Fruit fly (Drosophila melanogaster) whole organism, embryonic: ENCODE measurements around the gene CG3349.

Experiments
- Adf1 ChIP-seq: fragments of 200-800 bp; sonication (Bioruptor generic); IDR thresholded peaks from 2 replicates; pipeline ENCODE4 v1.3.6; 2022; ENCODE audit warnings: missing biosample characterization, missing genetic modification characterization
- CG4730 ChIP-seq: fragments of 200-800 bp; sonication (Bioruptor generic); IDR thresholded peaks from 2 replicates; pipeline ENCODE4 v1.3.6; 2022; ENCODE audit warnings: missing biosample characterization, missing genetic modification characterization
- CG6791 ChIP-seq: fragments of 200-800 bp; sonication (Bioruptor generic); IDR thresholded peaks from 3 replicates; pipeline ENCODE4 v1.3.6; 2022; ENCODE audit warnings: missing biosample characterization, missing genetic modification characterization; ENCODE audit not compliant: partially characterized antibody
- Myb ChIP-seq: fragments of 200-800 bp; sonication (Bioruptor generic); optimal IDR thresholded peaks from 2 replicates; lab custom pipeline; 2016; ENCODE audit warnings: missing biosample characterization, missing genetic modification characterization
- bsh ChIP-seq, 2 experiments: fragments of 200-800 bp; sonication (Bioruptor generic); optimal IDR thresholded peaks; 2 replicates each; lab custom pipeline; 2017 to 2018; ENCODE audit warnings: mild to moderate bottlenecking in 2 of 2, missing biosample characterization in 2 of 2, missing genetic modification characterization in 2 of 2, moderate library complexity in 1 of 2
- crc ChIP-seq: fragments of 200-800 bp; sonication (Bioruptor generic); optimal IDR thresholded peaks from 2 replicates; lab custom pipeline; 2016; ENCODE audit warnings: missing biosample characterization, missing genetic modification characterization
- dmrt11E ChIP-seq: fragments of 200-800 bp; sonication (Bioruptor generic); optimal IDR thresholded peaks from 3 replicates; lab custom pipeline; 2018; ENCODE audit warnings: missing biosample characterization, mild to moderate bottlenecking, missing genetic modification characterization, moderate library complexity
- gfzf ChIP-seq: fragments of 200-800 bp; sonication (Bioruptor generic); optimal IDR thresholded peaks from 2 replicates; lab custom pipeline; 2016; ENCODE audit warnings: missing biosample characterization, mild to moderate bottlenecking, missing genetic modification characterization, moderate library complexity
- sim ChIP-seq: fragments of 200-800 bp; sonication (Bioruptor generic); IDR thresholded peaks from 2 replicates; pipeline ENCODE4 v1.3.6; 2022; ENCODE audit warnings: missing biosample characterization, missing genetic modification characterization

DNA sequence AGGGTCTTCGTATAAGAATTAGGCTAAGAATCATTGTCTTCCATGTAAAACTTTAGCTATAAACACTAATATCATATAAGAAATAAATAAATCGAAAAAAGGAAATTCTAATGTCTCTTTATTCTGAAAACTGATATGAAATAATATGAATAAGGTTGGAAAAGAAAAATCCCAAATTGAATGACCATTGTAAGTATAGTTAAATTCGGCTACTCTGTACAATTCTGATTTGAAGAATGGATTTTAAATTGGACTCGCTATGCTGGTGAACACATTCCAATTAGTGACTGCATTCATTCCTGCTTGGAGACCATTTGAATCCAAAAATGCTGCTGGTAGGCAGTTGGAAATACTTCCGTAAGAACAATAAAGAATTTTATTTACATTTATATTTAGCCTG is 9.2 kb upstream of the CG3349 start:
- TF ChIP-seq CG6791 (GFP tag; lab: Robert Waterston, UW) (no peak), dmrt11E (tag; lab: Kevin White, UChicago) (no peak), bsh (GFP tag; optimal IDR thresholded peaks at IDR 0.05; lab: Kevin White, UChicago) (no peak), CG4730 (no peak), gfzf (GFP tag; lab: Kevin White, UChicago) (no peak), crc (GFP tag; lab: Kevin White, UChicago) (no peak), Adf1 (GFP tag; lab: Robert Waterston, UW) (no peak), sim (GFP tag; lab: Robert Waterston, UW) (no peak), Myb (GFP tag; lab: Kevin White, UChicago) (no peak)
